Worm (Caenorhabditis elegans): Measurements from ENCODE around the gene R02E12.4.

Gene R02E12.4

ce11 chrX:3969980-3970403 is 35.1 kb upstream of the R02E12.4 start (continued):
- TF ChIP-seq alr-1 (tag; optimal IDR thresholded peaks at IDR 0.05; ENCODE audit: borderline replicate concordance) (no peak), lir-3 (tag; optimal IDR thresholded peaks at IDR 0.05; ENCODE audit: poor library complexity) (peak; percentile 33), nhr-76 (tag; optimal IDR thresholded peaks at IDR 0.05) (no peak), fkh-4 (tag; optimal IDR thresholded peaks at IDR 0.05; ENCODE audit: borderline replicate concordance) (no peak), egl-27 (tag; optimal IDR thresholded peaks at IDR 0.05) (peak in 1 of 2 experiments; percentile 41), tlp-1 (tag; optimal IDR thresholded peaks at IDR 0.05) (no peak), efl-3 (GFP tag; optimal IDR thresholded peaks at IDR 0.05) (no peak), elt-2 (tag; optimal IDR thresholded peaks at IDR 0.05) (peak; percentile 71), ceh-88 (GFP tag; IDR thresholded peaks at IDR 0.05) (peak; percentile 57), pqm-1 (tag; optimal IDR thresholded peaks at IDR 0.05) (no peak), lin-13 (GFP tag; optimal IDR thresholded peaks at IDR 0.05) (peak; percentile 66), grh-1 (GFP tag; IDR thresholded peaks at IDR 0.05) (peak; percentile 61; the same call in 1 of the 2 replicates), hlh-17 (GFP tag; optimal IDR thresholded peaks at IDR 0.05; ENCODE audit: borderline replicate concordance) (no peak), unc-98 (GFP tag; IDR thresholded peaks at IDR 0.05) (no peak; the same call in 1 of the 2 replicates), fos-1 (tag; optimal IDR thresholded peaks at IDR 0.05) (peak; percentile 52), zip-4 (GFP tag; optimal IDR thresholded peaks at IDR 0.05) (peak; percentile 45), unc-62 (GFP tag; optimal IDR thresholded peaks at IDR 0.05) (no peak), ces-1 (GFP tag; optimal IDR thresholded peaks at IDR 0.05) (peak; percentile 0), jun-1 (tag; optimal IDR thresholded peaks at IDR 0.05) (peak; percentile 55), nhr-77 (tag; optimal IDR thresholded peaks at IDR 0.05) (peak; percentile 77), tbx-2 (tag; optimal IDR thresholded peaks at IDR 0.05) (peak; percentile 71), lin-39 (tag; optimal IDR thresholded peaks at IDR 0.05) (no peak), nhr-71 (tag; optimal IDR thresholded peaks at IDR 0.05) (peak; percentile 85), pag-3 (tag; optimal IDR thresholded peaks at IDR 0.05; ENCODE audit: borderline replicate concordance, insufficient read depth) (peak; percentile 24), C16A3.4 (tag; optimal IDR thresholded peaks at IDR 0.05) (peak; percentile 78), isw-1 (GFP tag; IDR thresholded peaks at IDR 0.05) (peak; percentile 29), ztf-4 (tag; optimal IDR thresholded peaks at IDR 0.05) (peak; percentile 42), pax-3 (tag; optimal IDR thresholded peaks at IDR 0.05) (peak; percentile 32), blmp-1 (tag; optimal IDR thresholded peaks at IDR 0.05) (no peak), Y116A8C.19 (tag; optimal IDR thresholded peaks at IDR 0.05; ENCODE audit: borderline replicate concordance) (no peak), nhr-11 (tag; optimal IDR thresholded peaks at IDR 0.05) (no peak), nhr-28 (tag; optimal IDR thresholded peaks at IDR 0.05) (no peak), nhr-20 (tag; optimal IDR thresholded peaks at IDR 0.05) (peak; percentile 86), lin-35 (GFP tag; optimal IDR thresholded peaks at IDR 0.05) (peak; percentile 43 to 78), elt-3 (tag; optimal IDR thresholded peaks at IDR 0.05) (peak in 2 of 6 experiments; percentile 25 to 73), C34B4.2 (tag; optimal IDR thresholded peaks at IDR 0.05) (no peak), mep-1 (tag; optimal IDR thresholded peaks at IDR 0.05) (peak; percentile 91), xbp-1 (tag; optimal IDR thresholded peaks at IDR 0.05) (peak; percentile 74), lin-15B (tag; optimal IDR thresholded peaks at IDR 0.05) (peak; percentile 12), nhr-90 (tag; optimal IDR thresholded peaks at IDR 0.05; ENCODE audit: poor library complexity) (peak; percentile 84), skn-1 (tag; optimal IDR thresholded peaks at IDR 0.05) (peak; percentile 62), zag-1 (tag; optimal IDR thresholded peaks at IDR 0.05) (no peak), vab-15 (tag; optimal IDR thresholded peaks at IDR 0.05) (no peak), ceh-8 (GFP tag; optimal IDR thresholded peaks at IDR 0.05) (no peak), hpl-2 (GFP tag; optimal IDR thresholded peaks at IDR 0.05) (no peak), F16B12.6 (tag; optimal IDR thresholded peaks at IDR 0.05) (peak; percentile 17), mdl-1 (tag; optimal IDR thresholded peaks at IDR 0.05) (peak in 1 of 2 experiments; percentile 77), nhr-84 (tag; optimal IDR thresholded peaks at IDR 0.05) (no peak), aha-1 (tag; optimal IDR thresholded peaks at IDR 0.05) (no peak), aly-2 (tag; optimal IDR thresholded peaks at IDR 0.05) (no peak)

Measured in whole organism, L1 larva.